Fruit fly (Drosophila melanogaster) whole organism, adult: ENCODE measurements around the gene Nt5a.

Experiments used
- CG14711 ChIP-seq: fragments of 200-800 bp; sonication (Bioruptor generic); optimal IDR thresholded peaks from 2 replicates; lab custom pipeline; 2018; ENCODE audit warnings: missing biosample characterization, mild to moderate bottlenecking, missing genetic modification characterization, moderate library complexity
- CG7101 ChIP-seq: fragments of 200-800 bp; sonication (Bioruptor generic); optimal IDR thresholded peaks from 2 replicates; lab custom pipeline; 2018; ENCODE audit warnings: missing biosample characterization, mild to moderate bottlenecking, missing genetic modification characterization, moderate library complexity
- Clk ChIP-seq: fragments of 200-800 bp; sonication (Bioruptor generic); optimal IDR thresholded peaks from 2 replicates; lab custom pipeline; 2017; ENCODE audit warnings: missing biosample characterization, missing genetic modification characterization
- Crg-1 ChIP-seq: fragments of 200-800 bp; sonication (Bioruptor generic); optimal IDR thresholded peaks from 2 replicates; lab custom pipeline; 2016; ENCODE audit warnings: missing biosample characterization, missing genetic modification characterization
- Mnt ChIP-seq: fragments of 200-800 bp; sonication (Bioruptor generic); optimal IDR thresholded peaks from 2 replicates; lab custom pipeline; 2016; ENCODE audit warnings: missing biosample characterization, mild to moderate bottlenecking, missing genetic modification characterization
- bab1 ChIP-seq: fragments of 200-800 bp; sonication (Bioruptor generic); optimal IDR thresholded peaks from 3 replicates; lab custom pipeline; 2019; ENCODE audit warnings: missing biosample characterization, mild to moderate bottlenecking, missing genetic modification characterization, moderate library complexity
- cic ChIP-seq: fragments of 200-800 bp; sonication (Bioruptor generic); optimal IDR thresholded peaks from 2 replicates; lab custom pipeline; 2017; ENCODE audit warnings: missing biosample characterization, mild to moderate bottlenecking, missing genetic modification characterization, moderate library complexity
- cnc ChIP-seq, 2 experiments: fragments of >200 bp; optimal IDR thresholded peaks; 2 replicates each; lab custom pipeline; 2017
- kay ChIP-seq: fragments of 200-800 bp; sonication (Bioruptor generic); peaks from one replicate; lab custom pipeline; 2016; ENCODE audit warnings: missing biosample characterization, missing genetic modification characterization, borderline replicate concordance
- pad ChIP-seq: fragments of 200-800 bp; sonication (Bioruptor generic); optimal IDR thresholded peaks from 3 replicates; lab custom pipeline; 2017; ENCODE audit warnings: missing biosample characterization, missing genetic modification characterization, mild to moderate bottlenecking, moderate library complexity, missing genetic modification reagents
- toe ChIP-seq: fragments of 200-800 bp; sonication (Bioruptor generic); optimal IDR thresholded peaks from 2 replicates; lab custom pipeline; 2016; ENCODE audit warnings: missing biosample characterization, missing genetic modification characterization

- TF ChIP-seq kay (GFP tag; lab: Kevin White, UChicago) (no peak), cnc (optimal IDR thresholded peaks at IDR 0.05; lab: Kevin White, UChicago) (no peak), cic (GFP tag; lab: Kevin White, UChicago) (peak; percentile 32), bab1 (GFP tag; lab: Kevin White, UChicago) (no peak), Mnt (peak; percentile 18), toe (GFP tag; lab: Kevin White, UChicago) (no peak), CG7101 (tag; lab: Kevin White, UChicago) (no peak), Clk (GFP tag; lab: Kevin White, UChicago) (no peak), CG14711 (tag; lab: Kevin White, UChicago) (no peak), pad (GFP tag; lab: Kevin White, UChicago) (no peak), Crg-1 (GFP tag; lab: Kevin White, UChicago) (no peak)
Measured at dm6 chr3L:1324818-1325625, 17.8 kb upstream of the Nt5a start.
